Fruit fly (Drosophila melanogaster) whole organism, embryonic: Measurements from ENCODE around the gene Prosbeta2R2.

Experiments
- CG10274 ChIP-seq: fragments of 200-800 bp; sonication (Bioruptor generic); optimal IDR thresholded peaks from 3 replicates; lab custom pipeline; 2017; ENCODE audit warnings: missing biosample characterization, mild to moderate bottlenecking, missing genetic modification characterization
- CG10654 ChIP-seq: fragments of 200-800 bp; sonication (Bioruptor generic); optimal IDR thresholded peaks from 2 replicates; lab custom pipeline; 2016; ENCODE audit warnings: missing biosample characterization, missing genetic modification characterization
- CG11456 ChIP-seq: fragments of 200-800 bp; sonication (Bioruptor generic); IDR thresholded peaks from 3 replicates; pipeline ENCODE4 v1.3.6; 2022; ENCODE audit warnings: missing biosample characterization, missing genetic modification characterization
- CG11695 ChIP-seq: fragments of 200-800 bp; sonication (Bioruptor generic); IDR thresholded peaks from 3 replicates; pipeline ENCODE4 v1.3.6; 2022; ENCODE audit warnings: missing biosample characterization, missing genetic modification characterization
- CG14441 ChIP-seq: fragments of 200-800 bp; sonication (Bioruptor generic); IDR thresholded peaks from 2 replicates; pipeline ENCODE4 v1.3.6; 2022; ENCODE audit warnings: missing biosample characterization, missing genetic modification characterization
- CG14860 ChIP-seq: fragments of 200-800 bp; sonication (Bioruptor generic); IDR thresholded peaks from 3 replicates; pipeline ENCODE4 v1.3.6; 2022; ENCODE audit warnings: missing biosample characterization, missing genetic modification characterization; ENCODE audit not compliant: partially characterized antibody
- CG15011 ChIP-seq: fragments of 200-800 bp; sonication (Bioruptor generic); optimal IDR thresholded peaks from 3 replicates; lab custom pipeline; 2018; ENCODE audit warnings: missing biosample characterization, mild to moderate bottlenecking, missing genetic modification characterization
- CG1603 ChIP-seq: fragments of 200-800 bp; sonication (Bioruptor generic); optimal IDR thresholded peaks from 2 replicates; lab custom pipeline; 2019; ENCODE audit warnings: missing biosample characterization, mild to moderate bottlenecking, missing genetic modification characterization, moderate library complexity
- CG16813 ChIP-seq: fragments of 200-800 bp; sonication (Bioruptor generic); IDR thresholded peaks from 3 replicates; pipeline ENCODE4 v1.3.6; 2022; ENCODE audit warnings: missing biosample characterization, missing genetic modification characterization; ENCODE audit not compliant: partially characterized antibody
- CG3281 ChIP-seq: fragments of 200-800 bp; sonication (Bioruptor generic); optimal IDR thresholded peaks from 3 replicates; lab custom pipeline; 2017; ENCODE audit warnings: missing biosample characterization, mild to moderate bottlenecking, missing genetic modification characterization
- CG4282 ChIP-seq: fragments of 200-800 bp; sonication (Bioruptor generic); optimal IDR thresholded peaks from 2 replicates; lab custom pipeline; 2016; ENCODE audit warnings: missing biosample characterization, missing genetic modification characterization
- CG8388 ChIP-seq: fragments of 200-800 bp; sonication (Bioruptor generic); optimal IDR thresholded peaks from 2 replicates; lab custom pipeline; 2019; ENCODE audit warnings: missing biosample characterization, mild to moderate bottlenecking, missing genetic modification characterization, moderate library complexity
- CG8478 ChIP-seq: fragments of >200 bp; optimal IDR thresholded peaks from 2 replicates; lab custom pipeline; 2018
- CG9817 ChIP-seq: fragments of 200-800 bp; sonication (Bioruptor generic); optimal IDR thresholded peaks from 2 replicates; lab custom pipeline; 2018; ENCODE audit warnings: missing biosample characterization, mild to moderate bottlenecking, missing genetic modification characterization, moderate library complexity
- CG9876 ChIP-seq: fragments of 200-800 bp; sonication (Bioruptor generic); optimal IDR thresholded peaks from 2 replicates; lab custom pipeline; 2016; ENCODE audit warnings: missing biosample characterization, missing genetic modification characterization
- CTCF ChIP-seq: fragments of 200-800 bp; sonication (Bioruptor generic); optimal IDR thresholded peaks from 2 replicates; lab custom pipeline; 2017; ENCODE audit warnings: missing biosample characterization, mild to moderate bottlenecking, missing genetic modification characterization, moderate library complexity
- Camta ChIP-seq: fragments of 200-800 bp; sonication (Bioruptor generic); optimal IDR thresholded peaks from 2 replicates; lab custom pipeline; 2016; ENCODE audit warnings: missing biosample characterization, missing genetic modification characterization
- D19A ChIP-seq: fragments of 200-800 bp; optimal IDR thresholded peaks from 3 replicates; lab custom pipeline; 2019; ENCODE audit warnings: missing biosample characterization, mild to moderate bottlenecking, missing genetic modification characterization, moderate library complexity
- Dip3 ChIP-seq: fragments of 200-800 bp; sonication (Bioruptor generic); optimal IDR thresholded peaks from 3 replicates; lab custom pipeline; 2016; ENCODE audit warnings: missing biosample characterization, missing genetic modification characterization
- ERR ChIP-seq: fragments of 200-800 bp; sonication (Bioruptor generic); optimal IDR thresholded peaks from 2 replicates; lab custom pipeline; 2016; ENCODE audit warnings: missing biosample characterization, missing genetic modification characterization
- H2.0 ChIP-seq: fragments of 200-800 bp; sonication (Bioruptor generic); IDR thresholded peaks from 2 replicates; pipeline ENCODE4 v1.3.6; 2022; ENCODE audit warnings: missing biosample characterization, missing genetic modification characterization
- HLH3B ChIP-seq: fragments of 200-800 bp; sonication (Bioruptor generic); IDR thresholded peaks from 2 replicates; pipeline ENCODE4 v1.3.6; 2022; ENCODE audit warnings: missing biosample characterization, missing genetic modification characterization
- Hsf ChIP-seq: fragments of 200-800 bp; sonication (Bioruptor generic); optimal IDR thresholded peaks from 3 replicates; lab custom pipeline; 2016; ENCODE audit warnings: missing biosample characterization, missing genetic modification characterization
- Lhr ChIP-seq: fragments of 200-800 bp; sonication (Bioruptor generic); optimal IDR thresholded peaks from 3 replicates; lab custom pipeline; 2017; ENCODE audit warnings: mild to moderate bottlenecking, missing biosample characterization, missing genetic modification reagents, missing genetic modification characterization
- NFAT ChIP-seq: fragments of 200-800 bp; sonication (Bioruptor generic); IDR thresholded peaks from 2 replicates; pipeline ENCODE4 v1.3.6; 2022; ENCODE audit warnings: missing biosample characterization, missing genetic modification characterization
- NK7.1 ChIP-seq: fragments of 200-800 bp; sonication (Bioruptor generic); optimal IDR thresholded peaks from 3 replicates; lab custom pipeline; 2016; ENCODE audit warnings: missing biosample characterization, missing genetic modification characterization
- Rx ChIP-seq: fragments of 200-800 bp; sonication (Bioruptor generic); IDR thresholded peaks from 2 replicates; pipeline ENCODE4 v1.3.6; 2022; ENCODE audit warnings: missing biosample characterization, missing genetic modification characterization
- Scr ChIP-seq: fragments of 200-800 bp; sonication (Bioruptor generic); IDR thresholded peaks from 2 replicates; pipeline ENCODE4 v1.3.6; 2022; ENCODE audit warnings: missing biosample characterization, missing genetic modification characterization; ENCODE audit not compliant: partially characterized antibody
- Usf ChIP-seq: fragments of 200-800 bp; sonication (Bioruptor generic); optimal IDR thresholded peaks from 2 replicates; lab custom pipeline; 2017; ENCODE audit warnings: missing genotype, missing biosample characterization, missing genetic modification characterization
- al ChIP-seq: fragments of 200-800 bp; sonication (Bioruptor generic); IDR thresholded peaks from 2 replicates; pipeline ENCODE4 v1.3.6; 2022; ENCODE audit warnings: missing biosample characterization, missing genetic modification characterization
- aop ChIP-seq: fragments of 200-800 bp; sonication (Bioruptor generic); IDR thresholded peaks from 2 replicates; pipeline ENCODE4 v1.3.6; 2022; ENCODE audit warnings: missing biosample characterization, missing genetic modification characterization
- az2 ChIP-seq: fragments of 200-800 bp; sonication (Bioruptor generic); optimal IDR thresholded peaks from 3 replicates; lab custom pipeline; 2016; ENCODE audit warnings: missing biosample characterization, missing genetic modification characterization
- cato ChIP-seq: fragments of 200-800 bp; sonication (Bioruptor generic); optimal IDR thresholded peaks from 2 replicates; lab custom pipeline; 2016; ENCODE audit warnings: missing biosample characterization, missing genetic modification characterization, borderline replicate concordance
- croc ChIP-seq: fragments of 200-800 bp; sonication (Bioruptor generic); conservative IDR thresholded peaks from 3 replicates; pipeline ENCODE4 v1.3.6; 2022; ENCODE audit warnings: missing biosample characterization, missing genetic modification characterization
- crol ChIP-seq: fragments of 200-800 bp; sonication (Bioruptor generic); IDR thresholded peaks from 2 replicates; pipeline ENCODE4 v1.3.6; 2022; ENCODE audit warnings: missing biosample characterization, missing genetic modification characterization
- cwo ChIP-seq: fragments of 200-800 bp; sonication (Bioruptor generic); optimal IDR thresholded peaks from 3 replicates; lab custom pipeline; 2017; ENCODE audit warnings: missing biosample characterization, missing genetic modification characterization, mild to moderate bottlenecking, moderate library complexity, missing genetic modification reagents
- h ChIP-seq: fragments of >200 bp; optimal IDR thresholded peaks from 2 replicates; lab custom pipeline; 2017
- inv ChIP-seq: fragments of 200-800 bp; sonication (Bioruptor generic); IDR thresholded peaks from 2 replicates; pipeline ENCODE4 v1.3.6; 2022; ENCODE audit warnings: missing biosample characterization, missing genetic modification characterization; ENCODE audit not compliant: partially characterized antibody
- jumu ChIP-seq: fragments of 200-800 bp; sonication (Bioruptor generic); optimal IDR thresholded peaks from 3 replicates; lab custom pipeline; 2016; ENCODE audit warnings: missing biosample characterization, missing genetic modification characterization
- mam ChIP-seq: fragments of 200-800 bp; sonication (Bioruptor generic); optimal IDR thresholded peaks from 3 replicates; lab custom pipeline; 2016; ENCODE audit warnings: missing biosample characterization, missing genetic modification characterization
- pita ChIP-seq: fragments of 200-800 bp; sonication (Bioruptor generic); optimal IDR thresholded peaks from 2 replicates; lab custom pipeline; 2017; ENCODE audit warnings: missing biosample characterization, mild to moderate bottlenecking, missing genetic modification characterization
- ranshi ChIP-seq: fragments of 200-800 bp; sonication (Bioruptor generic); IDR thresholded peaks from 2 replicates; pipeline ENCODE4 v1.3.6; 2022; ENCODE audit warnings: missing biosample characterization, missing genetic modification characterization
- sqz ChIP-seq: fragments of 200-800 bp; sonication (Bioruptor generic); optimal IDR thresholded peaks from 3 replicates; lab custom pipeline; 2018; ENCODE audit warnings: missing biosample characterization, mild to moderate bottlenecking, missing genetic modification characterization
- toy ChIP-seq: fragments of 200-800 bp; sonication (Bioruptor generic); IDR thresholded peaks from 2 replicates; pipeline ENCODE4 v1.3.6; 2022; ENCODE audit warnings: missing biosample characterization, missing genetic modification characterization
- trem ChIP-seq: fragments of 200-800 bp; optimal IDR thresholded peaks from 3 replicates; lab custom pipeline; 2019; ENCODE audit warnings: missing biosample characterization, mild to moderate bottlenecking, missing genetic modification characterization, moderate library complexity
- vvl ChIP-seq: fragments of 200-800 bp; sonication (Bioruptor generic); IDR thresholded peaks from 2 replicates; pipeline ENCODE4 v1.3.6; 2022; ENCODE audit warnings: missing biosample characterization, missing genetic modification characterization
- zen ChIP-seq: fragments of 200-800 bp; sonication (Bioruptor generic); optimal IDR thresholded peaks from 3 replicates; lab custom pipeline; 2018; ENCODE audit warnings: missing biosample characterization, mild to moderate bottlenecking, missing genetic modification characterization, moderate library complexity

Gene Prosbeta2R2

dm6 chr3R:5211901-5212758, 7.2 kb downstream of the Prosbeta2R2 start (continued):
- TF ChIP-seq CG11695 (GFP tag; lab: Robert Waterston, UW) (peak; percentile 64; the same call in 1 of the 3 replicates), CG8388 (GFP tag; lab: Kevin White, UChicago) (peak; percentile 82), Hsf (peak; percentile 81), croc (GFP tag; lab: Robert Waterston, UW) (peak; percentile 71), cwo (no peak), h (lab: Kevin White, UChicago) (no peak), CG10654 (GFP tag; lab: Kevin White, UChicago) (peak; percentile 52), Lhr (peak; percentile 45), al (no peak), ranshi (GFP tag; lab: Robert Waterston, UW) (peak; percentile 59; the same call in 1 of the 2 replicates), CG14860 (no peak), trem (tag; lab: Kevin White, UChicago) (peak; percentile 92), CG14441 (GFP tag; lab: Robert Waterston, UW) (no peak), crol (GFP tag; lab: Robert Waterston, UW) (no peak), Dip3 (GFP tag; lab: Kevin White, UChicago) (peak; percentile 18), HLH3B (no peak), Usf (GFP tag; lab: Kevin White, UChicago) (peak; percentile 63), CG8478 (lab: Kevin White, UChicago) (no peak), CG1603 (tag; lab: Kevin White, UChicago) (peak; percentile 93), CG9817 (tag; lab: Kevin White, UChicago) (no peak), H2.0 (GFP tag; lab: Robert Waterston, UW) (peak; percentile 37; the same call in 1 of the 2 replicates), toy (no peak), ERR (GFP tag; lab: Kevin White, UChicago) (no peak), CG11456 (GFP tag; lab: Robert Waterston, UW) (no peak), mam (peak; percentile 3), CG9876 (peak; percentile 6), pita (GFP tag; lab: Kevin White, UChicago) (no peak), sqz (GFP tag; lab: Kevin White, UChicago) (peak; percentile 61), jumu (GFP tag; lab: Kevin White, UChicago) (peak; percentile 84), CTCF (GFP tag; lab: Kevin White, UChicago) (no peak), CG10274 (GFP tag; lab: Kevin White, UChicago) (no peak)

dm6 chr3R:5211401-5211800, 7.9 kb downstream of the Prosbeta2R2 start:
- TF ChIP-seq CG3281 (GFP tag; lab: Kevin White, UChicago) (no peak), NK7.1 (GFP tag; lab: Kevin White, UChicago) (no peak), D19A (tag; lab: Kevin White, UChicago) (no peak), NFAT (GFP tag; lab: Robert Waterston, UW) (no peak), CG15011 (no peak), Scr (GFP tag; lab: Robert Waterston, UW) (0 out of 2 replicates have a peak, but pooled peaks have one; percentile 13), Camta (no peak), CG4282 (no peak), vvl (no peak), zen (tag; lab: Kevin White, UChicago) (peak; percentile 99), inv (GFP tag; lab: Robert Waterston, UW) (no peak), Rx (GFP tag; lab: Robert Waterston, UW) (no peak), az2 (GFP tag; lab: Kevin White, UChicago) (no peak), cato (GFP tag; lab: Kevin White, UChicago) (no peak), aop (GFP tag; lab: Robert Waterston, UW) (no peak), CG16813 (GFP tag; lab: Robert Waterston, UW) (no peak)
